Worm (Caenorhabditis elegans) whole organism, mixed stage, embryonic: ENCODE results near the gene W03F9.11.
A peak's percentile ranks its signal among the peaks of the same experiment; 100 is the strongest.

Experiments
- M03D4.4 ChIP-seq: sonication (generic microtip); optimal IDR thresholded peaks from 2 replicates; lab custom pipeline; 2017; ENCODE audit warnings: mild to moderate bottlenecking, missing genetic modification characterization, missing compliant biosample characterization
- bed-3 ChIP-seq: fragments of 200-800 bp; sonication (Bioruptor generic); optimal IDR thresholded peaks from 3 replicates; lab custom pipeline; 2018; ENCODE audit warnings: mild to moderate bottlenecking, missing genetic modification characterization, moderate library complexity, missing compliant biosample characterization
- ceh-39 ChIP-seq: fragments of 150-350 bp; optimal IDR thresholded peaks from 2 replicates; lab custom pipeline; 2014; ENCODE audit warnings: missing biosample characterization, missing genetic modification characterization
- ceh-43 ChIP-seq: fragments of 200-800 bp; sonication (Bioruptor generic); optimal IDR thresholded peaks from 2 replicates; lab custom pipeline; 2018; ENCODE audit warnings: mild to moderate bottlenecking, missing genetic modification characterization, moderate library complexity, missing compliant biosample characterization
- ces-1 ChIP-seq: fragments of 150-350 bp; optimal IDR thresholded peaks from 2 replicates; lab custom pipeline; 2014; ENCODE audit warnings: missing biosample characterization, missing genetic modification reagents, missing genetic modification characterization
- drap-1 ChIP-seq: fragments of 200-800 bp; sonication (Bioruptor generic); optimal IDR thresholded peaks from 3 replicates; lab custom pipeline; 2018; ENCODE audit warnings: mild to moderate bottlenecking, missing genetic modification characterization, missing compliant biosample characterization
- elt-3 ChIP-seq: fragments of 150-350 bp; optimal IDR thresholded peaks from 2 replicates; lab custom pipeline; 2014; ENCODE audit warnings: missing biosample characterization, missing genetic modification characterization
- hlh-1 ChIP-seq: fragments of 150-350 bp; optimal IDR thresholded peaks from 2 replicates; lab custom pipeline; 2014; ENCODE audit warnings: missing biosample characterization, missing genetic modification reagents, missing genetic modification characterization
- lin-13 ChIP-seq: fragments of 150-350 bp; optimal IDR thresholded peaks from 2 replicates; lab custom pipeline; 2014; ENCODE audit warnings: missing biosample characterization, missing genetic modification characterization
- lin-32 ChIP-seq: fragments of 200-800 bp; sonication (Bioruptor generic); optimal IDR thresholded peaks from 2 replicates; lab custom pipeline; 2018; ENCODE audit warnings: mild to moderate bottlenecking, missing genetic modification characterization, missing compliant biosample characterization
- lsy-2 ChIP-seq: fragments of 150-350 bp; optimal IDR thresholded peaks from 2 replicates; lab custom pipeline; 2014; ENCODE audit warnings: missing biosample characterization, missing genetic modification characterization
- mab-5 ChIP-seq: fragments of 150-350 bp; optimal IDR thresholded peaks from 2 replicates; lab custom pipeline; 2014; ENCODE audit warnings: missing biosample characterization, missing genetic modification characterization
- mep-1 ChIP-seq: fragments of 150-350 bp; optimal IDR thresholded peaks from 2 replicates; lab custom pipeline; 2017; ENCODE audit warnings: missing biosample characterization, missing genetic modification reagents, missing genetic modification characterization, inconsistent platforms
- nhr-12 ChIP-seq: fragments of 150-350 bp; optimal IDR thresholded peaks from 2 replicates; lab custom pipeline; 2014; ENCODE audit warnings: missing biosample characterization, missing genetic modification characterization
- nhr-2 ChIP-seq: fragments of 150-350 bp; optimal IDR thresholded peaks from 2 replicates; lab custom pipeline; 2014; ENCODE audit warnings: missing biosample characterization, missing genetic modification characterization
- nhr-237 ChIP-seq: fragments of 150-350 bp; optimal IDR thresholded peaks from 2 replicates; lab custom pipeline; 2014; ENCODE audit warnings: missing biosample characterization, missing genetic modification characterization
- nhr-28 ChIP-seq: fragments of 150-350 bp; optimal IDR thresholded peaks from 2 replicates; lab custom pipeline; 2014; ENCODE audit warnings: missing biosample characterization, missing genetic modification characterization
- pha-4 ChIP-seq: fragments of 150-350 bp; optimal IDR thresholded peaks from 2 replicates; lab custom pipeline; 2018; ENCODE audit warnings: missing biosample characterization, missing genetic modification reagents, missing genetic modification characterization
- sem-2 ChIP-seq: fragments of 200-800 bp; sonication (Bioruptor generic); optimal IDR thresholded peaks from 2 replicates; lab custom pipeline; 2018; ENCODE audit warnings: mild to moderate bottlenecking, missing genetic modification characterization, missing compliant biosample characterization
- snpc-4 ChIP-seq: fragments of 150-350 bp; optimal IDR thresholded peaks from 2 replicates; lab custom pipeline; 2014; ENCODE audit warnings: missing biosample characterization, missing genetic modification characterization
- sptf-1 ChIP-seq: sonication (generic microtip); optimal IDR thresholded peaks from 2 replicates; lab custom pipeline; 2017; ENCODE audit warnings: mild to moderate bottlenecking, missing genetic modification characterization, moderate library complexity, missing compliant biosample characterization
- tbx-8 ChIP-seq: fragments of 200-800 bp; sonication (Bioruptor generic); optimal IDR thresholded peaks from 2 replicates; lab custom pipeline; 2018; ENCODE audit warnings: mild to moderate bottlenecking, missing genetic modification characterization, moderate library complexity, missing compliant biosample characterization
- unc-120 ChIP-seq: sonication (generic microtip); optimal IDR thresholded peaks from 2 replicates; lab custom pipeline; 2017; ENCODE audit warnings: missing genetic modification characterization, missing compliant biosample characterization; ENCODE audit not compliant: poor library complexity, severe bottlenecking
- unc-39 ChIP-seq: fragments of 150-350 bp; optimal IDR thresholded peaks from 2 replicates; lab custom pipeline; 2014; ENCODE audit warnings: missing biosample characterization, missing genetic modification characterization
- unc-62 ChIP-seq: fragments of 150-350 bp; optimal IDR thresholded peaks from 2 replicates; lab custom pipeline; 2014; ENCODE audit warnings: missing biosample characterization, missing genetic modification reagents, missing genetic modification characterization
- ztf-11 ChIP-seq: fragments of 150-350 bp; optimal IDR thresholded peaks from 2 replicates; lab custom pipeline; 2014; ENCODE audit warnings: missing biosample characterization, missing genetic modification characterization

W03F9.11 gene

DNA sequence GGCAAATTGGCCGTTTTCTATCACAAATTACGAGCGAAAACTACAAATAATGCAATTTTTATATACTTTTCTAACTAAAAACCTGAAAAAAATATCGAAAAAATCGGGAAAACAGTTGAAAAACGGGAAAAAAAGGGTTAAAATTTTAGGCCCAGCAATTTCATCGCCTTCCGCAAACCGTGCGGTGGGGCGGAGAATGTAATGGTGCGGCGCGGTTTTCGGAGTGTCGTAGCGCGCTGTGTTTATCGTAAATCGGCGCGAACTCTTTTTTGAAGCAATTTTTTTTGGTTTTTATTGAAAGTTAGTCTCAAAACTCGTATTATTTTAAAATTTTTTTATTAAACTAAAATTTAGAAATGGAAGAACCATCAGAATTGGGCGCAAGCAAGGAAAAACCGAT, 36.7 kb downstream of the W03F9.11 start, which contains the start of gene picd-1:
Gene picd-1, plus strand, starts transcription at position 352 of the 400 bp plus-strand sequence.
- no peak for TF ChIP-seq unc-39 (tag; lab: Kevin White, UChicago)
- TF ChIP-seq snpc-4, result no peak
- TF ChIP-seq pha-4 (tag; lab: Kevin White, UChicago), result peak; percentile 38
- peak; percentile 25 for TF ChIP-seq hlh-1 (tag; lab: Kevin White, UChicago)
- peak; percentile 63 for TF ChIP-seq lsy-2
- TF ChIP-seq unc-120 (tag; lab: Kevin White, UChicago), result no peak
- no peak for TF ChIP-seq ceh-43
- TF ChIP-seq lin-13 (tag; lab: Kevin White, UChicago), result peak; percentile 88
- TF ChIP-seq nhr-12 (tag; lab: Kevin White, UChicago), result no peak
- TF ChIP-seq nhr-28 (tag; lab: Kevin White, UChicago), result no peak
- peak; percentile 75 for TF ChIP-seq nhr-237 (tag; lab: Kevin White, UChicago)
- TF ChIP-seq bed-3 (GFP tag; lab: Kevin White, UChicago), result no peak
- TF ChIP-seq mep-1, result peak; percentile 85
- peak; percentile 39 for TF ChIP-seq ces-1 (GFP tag; lab: Kevin White, UChicago)
- peak; percentile 4 for TF ChIP-seq M03D4.4 (tag; lab: Kevin White, UChicago)
- no peak for TF ChIP-seq ztf-11 (tag; lab: Kevin White, UChicago)
- no peak for TF ChIP-seq lin-32 (GFP tag; lab: Kevin White, UChicago)
- TF ChIP-seq sptf-1 (tag; lab: Kevin White, UChicago), result peak; percentile 58
- TF ChIP-seq ceh-39 (tag; lab: Kevin White, UChicago), result peak; percentile 52
- TF ChIP-seq, all 35 proteins: peak for 10

DNA sequence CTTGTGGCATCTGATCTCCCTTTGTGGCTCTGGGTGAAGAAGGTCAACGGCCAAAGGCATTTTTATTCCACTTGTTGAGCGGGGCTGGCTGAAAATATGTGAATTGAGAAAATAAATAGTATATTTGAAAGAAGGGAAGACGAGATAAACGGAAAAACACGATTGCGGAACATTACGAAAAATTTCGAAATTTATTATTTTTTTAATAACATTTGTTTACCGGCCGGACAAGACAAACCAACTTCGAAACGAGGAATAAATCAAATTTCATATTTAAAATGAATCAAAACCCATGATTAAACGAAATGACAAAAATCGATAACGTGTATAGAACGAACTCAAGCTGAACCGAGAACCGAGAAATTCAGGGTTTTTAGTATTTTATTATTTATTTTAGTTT, 37.2 kb downstream of the W03F9.11 start, which contains the start of gene rps-27:
Gene rps-27, minus strand, starts transcription at position 101 of the 400 bp plus-strand sequence.
- TF ChIP-seq M03D4.4 (tag; lab: Kevin White, UChicago) (no peak), mep-1 (no peak), elt-3 (no peak), tbx-8 (no peak), ceh-39 (tag; lab: Kevin White, UChicago) (no peak), unc-62 (no peak), mab-5 (tag; lab: Kevin White, UChicago) (no peak), ztf-11 (tag; lab: Kevin White, UChicago) (no peak), nhr-2 (tag; lab: Kevin White, UChicago) (no peak), pha-4 (tag; lab: Kevin White, UChicago) (no peak), lin-32 (GFP tag; lab: Kevin White, UChicago) (no peak), drap-1 (no peak)

DNA sequence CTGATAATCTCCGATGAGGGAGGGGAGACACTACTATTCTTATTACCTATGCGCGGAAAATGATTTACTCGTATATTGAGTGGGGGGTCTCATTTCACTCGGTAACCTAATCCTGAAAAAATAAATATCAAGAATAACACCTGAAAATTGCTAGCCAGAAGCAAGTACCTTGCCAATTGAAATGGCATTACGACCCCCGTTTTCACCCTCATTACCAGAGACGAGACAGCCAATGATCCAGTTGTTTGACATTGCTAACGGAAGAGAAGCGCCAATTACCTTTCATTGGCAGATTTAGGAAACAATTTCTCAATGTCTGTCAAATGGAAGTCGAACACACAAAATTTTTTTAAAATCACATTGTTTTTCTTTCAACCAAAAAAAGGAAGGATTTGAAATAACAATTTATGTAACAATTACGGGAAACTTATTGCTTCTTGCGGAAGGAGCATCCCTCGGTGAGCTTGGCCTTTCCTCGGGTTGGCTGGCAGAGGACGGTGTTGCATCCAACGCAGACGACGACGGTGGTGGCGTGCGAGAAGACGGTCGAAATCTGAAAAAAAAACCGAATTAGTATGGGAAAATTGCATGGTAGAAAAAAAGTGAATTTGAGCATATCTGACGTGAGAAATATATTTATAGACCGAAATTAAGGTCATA, 38.0 kb downstream of the W03F9.11 start:
- no peak for TF ChIP-seq M03D4.4 (tag; lab: Kevin White, UChicago)
- no peak for TF ChIP-seq hlh-1 (tag; lab: Kevin White, UChicago)
- TF ChIP-seq nhr-2 (tag; lab: Kevin White, UChicago), result no peak
- TF ChIP-seq nhr-237 (tag; lab: Kevin White, UChicago), result no peak
- TF ChIP-seq unc-62, result no peak
- no peak for TF ChIP-seq mep-1
- no peak for TF ChIP-seq unc-39 (tag; lab: Kevin White, UChicago)
- no peak for TF ChIP-seq drap-1
- TF ChIP-seq unc-120 (tag; lab: Kevin White, UChicago), result no peak
- TF ChIP-seq bed-3 (GFP tag; lab: Kevin White, UChicago), result no peak
- no peak for TF ChIP-seq pha-4 (tag; lab: Kevin White, UChicago)
- TF ChIP-seq, all 35 proteins: peak for 0

DNA sequence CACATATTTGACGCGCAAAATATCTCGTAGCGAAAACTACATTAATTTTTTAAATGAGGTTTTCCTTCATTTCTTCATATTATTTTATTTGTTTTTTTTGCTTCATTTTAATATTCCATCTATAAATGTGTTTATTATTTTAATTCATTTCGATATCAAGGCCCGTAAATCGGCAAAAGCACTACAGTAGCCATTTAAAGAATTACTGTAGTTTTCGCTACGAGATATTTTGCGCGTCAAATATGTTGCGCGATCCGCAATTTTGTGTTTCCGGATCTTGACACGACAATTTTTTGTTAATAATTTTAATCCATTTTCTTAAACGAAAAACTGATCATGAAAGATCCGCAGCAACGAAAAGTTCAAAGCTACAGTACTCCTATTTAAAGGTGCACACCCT, 39.0 kb downstream of the W03F9.11 start:
- TF ChIP-seq lin-32 (GFP tag; lab: Kevin White, UChicago), result no peak
- TF ChIP-seq mep-1, result no peak
- TF ChIP-seq bed-3 (GFP tag; lab: Kevin White, UChicago), result no peak
- no peak for TF ChIP-seq lin-13 (tag; lab: Kevin White, UChicago)
- TF ChIP-seq elt-3, result no peak
- no peak for TF ChIP-seq sem-2 (GFP tag; lab: Kevin White, UChicago)
